Worm (Caenorhabditis elegans): ENCODE measurements around the gene irld-67.

Gene irld-67

ce11 chrII:2922359-2922758 is 11.9 kb downstream of the irld-67 start (continued):
- TF ChIP-seq egl-27 (tag; optimal IDR thresholded peaks at IDR 0.05): no peak
- TF ChIP-seq hif-1 (tag; optimal IDR thresholded peaks at IDR 0.05): peak in 1 of 2 experiments; percentile 3
- TF ChIP-seq nhr-11 (tag; optimal IDR thresholded peaks at IDR 0.05): no peak
- TF ChIP-seq daf-8 (GFP tag; IDR thresholded peaks at IDR 0.05): no peak
- no peak for TF ChIP-seq daf-16 (GFP tag; optimal IDR thresholded peaks at IDR 0.05)
- peak; percentile 33 for TF ChIP-seq daf-16 (tag; optimal IDR thresholded peaks at IDR 0.05)
- no peak for TF ChIP-seq nhr-6 (tag; optimal IDR thresholded peaks at IDR 0.05)
- no peak for TF ChIP-seq ctbp-1 (GFP tag; IDR thresholded peaks at IDR 0.05)
- TF ChIP-seq F49E8.2 (tag; optimal IDR thresholded peaks at IDR 0.05; ENCODE audit: borderline replicate concordance): no peak
- no peak for TF ChIP-seq hmg-1.1 (GFP tag; IDR thresholded peaks at IDR 0.05)
- TF ChIP-seq attf-4 (tag; optimal IDR thresholded peaks at IDR 0.05): no peak
- TF ChIP-seq mdt-29 (GFP tag; IDR thresholded peaks at IDR 0.05): no peak
- TF ChIP-seq R02D3.7 (tag; optimal IDR thresholded peaks at IDR 0.05): no peak
- TF ChIP-seq lin-15B (tag; optimal IDR thresholded peaks at IDR 0.05): no peak
- TF ChIP-seq aha-1 (tag): no peak
- no peak for TF ChIP-seq pha-4 (GFP tag; IDR thresholded peaks at IDR 0.05)
- no peak for TF ChIP-seq pha-4 (tag; optimal IDR thresholded peaks at IDR 0.05)
- no peak for TF ChIP-seq egl-43 (GFP tag; IDR thresholded peaks at IDR 0.05)
- no peak for TF ChIP-seq spr-3 (GFP tag; optimal IDR thresholded peaks at IDR 0.05)
- TF ChIP-seq rbr-2 (tag; optimal IDR thresholded peaks at IDR 0.05): no peak
- no peak for TF ChIP-seq fos-1 (tag; optimal IDR thresholded peaks at IDR 0.05)
- no peak for TF ChIP-seq unc-39 (tag; optimal IDR thresholded peaks at IDR 0.05)
- TF ChIP-seq tra-1 (GFP tag; IDR thresholded peaks at IDR 0.05): no peak
- TF ChIP-seq hlh-30 (tag; optimal IDR thresholded peaks at IDR 0.05; ENCODE audit: insufficient read depth): peak; percentile 45
- TF ChIP-seq Y75B8A.6 (GFP tag; IDR thresholded peaks at IDR 0.05): no peak
- TF ChIP-seq lim-7 (GFP tag; IDR thresholded peaks at IDR 0.05): no peak
- no peak for TF ChIP-seq nhr-42 (GFP tag; IDR thresholded peaks at IDR 0.05)
- TF ChIP-seq arid-1 (GFP tag; conservative IDR thresholded peaks at IDR 0.05): no peak
- no peak for TF ChIP-seq dmd-9 (GFP tag; IDR thresholded peaks at IDR 0.05)
- no peak for TF ChIP-seq ztf-7 (tag; optimal IDR thresholded peaks at IDR 0.05)
- peak; percentile 57 for TF ChIP-seq dve-1 (tag; optimal IDR thresholded peaks at IDR 0.05; ENCODE audit: insufficient read depth)
- no peak for TF ChIP-seq jun-1 (tag; optimal IDR thresholded peaks at IDR 0.05)
- TF ChIP-seq aly-2 (tag; optimal IDR thresholded peaks at IDR 0.05): no peak
- TF ChIP-seq skn-1 (tag; optimal IDR thresholded peaks at IDR 0.05): no peak
- no peak for TF ChIP-seq lsy-2 (tag; optimal IDR thresholded peaks at IDR 0.05)
- TF ChIP-seq mes-2 (tag; optimal IDR thresholded peaks at IDR 0.05; ENCODE audit: poor library complexity, severe bottlenecking): no peak
- TF ChIP-seq nhr-25 (tag; optimal IDR thresholded peaks at IDR 0.05; ENCODE audit: borderline replicate concordance, insufficient read depth): no peak
- TF ChIP-seq ama-1 (optimal IDR thresholded peaks at IDR 0.05): no peak
- TF ChIP-seq nhr-77 (tag; optimal IDR thresholded peaks at IDR 0.05): no peak
- no peak for TF ChIP-seq nhr-41 (GFP tag; IDR thresholded peaks at IDR 0.05)
- no peak for TF ChIP-seq nhr-102 (tag; optimal IDR thresholded peaks at IDR 0.05)
- TF ChIP-seq nhr-28 (tag; optimal IDR thresholded peaks at IDR 0.05): peak; percentile 17
- TF ChIP-seq lin-29 (GFP tag; IDR thresholded peaks at IDR 0.05): no peak
- no peak for TF ChIP-seq set-16 (GFP tag; IDR thresholded peaks at IDR 0.05)
- no peak for TF ChIP-seq unc-130 (GFP tag; optimal IDR thresholded peaks at IDR 0.05)
